Fruit fly (Drosophila melanogaster) whole organism, embryonic: ENCODE measurements around the gene Ance-2.
A peak's percentile ranks its signal among the peaks of the same experiment; 100 is the strongest.

Experiments
- Bdp1 ChIP-seq: fragments of 200-800 bp; sonication (Bioruptor generic); optimal IDR thresholded peaks from 3 replicates; lab custom pipeline; 2016; ENCODE audit warnings: missing biosample characterization, missing genetic modification characterization
- CG10543 ChIP-seq: fragments of 200-800 bp; sonication (Bioruptor generic); optimal IDR thresholded peaks from 3 replicates; lab custom pipeline; 2017; ENCODE audit warnings: missing biosample characterization, mild to moderate bottlenecking, missing genetic modification characterization, moderate library complexity
- CG12236 ChIP-seq: fragments of 200-800 bp; sonication (Bioruptor generic); optimal IDR thresholded peaks from 2 replicates; lab custom pipeline; 2016; ENCODE audit warnings: missing biosample characterization, missing genetic modification characterization
- CG13123 ChIP-seq: fragments of 200-800 bp; sonication (Bioruptor generic); optimal IDR thresholded peaks from 2 replicates; lab custom pipeline; 2016; ENCODE audit warnings: missing biosample characterization, missing genetic modification characterization
- CG13296 ChIP-seq: fragments of 200-800 bp; sonication (Bioruptor generic); optimal IDR thresholded peaks from 3 replicates; lab custom pipeline; 2018; ENCODE audit warnings: missing biosample characterization, mild to moderate bottlenecking, missing genetic modification characterization
- CG13624 ChIP-seq: fragments of 200-800 bp; sonication (Bioruptor generic); optimal IDR thresholded peaks from 2 replicates; lab custom pipeline; 2016; ENCODE audit warnings: missing biosample characterization, missing genetic modification characterization
- CG14667 ChIP-seq: fragments of 200-800 bp; sonication (Bioruptor generic); IDR thresholded peaks from 2 replicates; pipeline ENCODE4 v1.3.6; 2022; ENCODE audit warnings: missing biosample characterization, missing genetic modification characterization
- CG14965 ChIP-seq: fragments of 200-800 bp; sonication (Bioruptor generic); optimal IDR thresholded peaks from 2 replicates; lab custom pipeline; 2016; ENCODE audit warnings: missing biosample characterization, missing genetic modification characterization, borderline replicate concordance
- CG15514 ChIP-seq: fragments of 200-800 bp; sonication (Bioruptor generic); optimal IDR thresholded peaks from 3 replicates; lab custom pipeline; 2017; ENCODE audit warnings: missing biosample characterization, missing genetic modification characterization, mild to moderate bottlenecking, moderate library complexity, missing genetic modification reagents
- CG1602 ChIP-seq: fragments of 200-800 bp; sonication (Bioruptor generic); optimal IDR thresholded peaks from 3 replicates; lab custom pipeline; 2016; ENCODE audit warnings: missing biosample characterization, missing genetic modification characterization
- CG17328 ChIP-seq: fragments of 200-800 bp; sonication (Bioruptor generic); IDR thresholded peaks from 2 replicates; pipeline ENCODE4 v1.3.6; 2022; ENCODE audit warnings: missing biosample characterization, missing genetic modification characterization
- CG17359 ChIP-seq: fragments of 200-800 bp; sonication (Bioruptor generic); optimal IDR thresholded peaks from 3 replicates; lab custom pipeline; 2018; ENCODE audit warnings: missing biosample characterization, mild to moderate bottlenecking, missing genetic modification characterization, moderate library complexity
- CG17612 ChIP-seq: fragments of 200-800 bp; sonication (Bioruptor generic); IDR thresholded peaks from 2 replicates; pipeline ENCODE4 v1.3.6; 2022; ENCODE audit warnings: missing biosample characterization, missing genetic modification characterization
- CG18619 ChIP-seq: fragments of 200-800 bp; sonication (Bioruptor generic); optimal IDR thresholded peaks from 3 replicates; lab custom pipeline; 2017; ENCODE audit warnings: missing biosample characterization, mild to moderate bottlenecking, missing genetic modification characterization
- CG30403 ChIP-seq: fragments of 200-800 bp; sonication (Bioruptor generic); optimal IDR thresholded peaks from 3 replicates; lab custom pipeline; 2016; ENCODE audit warnings: missing biosample characterization, missing genetic modification characterization
- CG3163 ChIP-seq: fragments of 200-800 bp; sonication (Bioruptor generic); optimal IDR thresholded peaks from 3 replicates; lab custom pipeline; 2016; ENCODE audit warnings: missing biosample characterization, missing genetic modification characterization
- CG32767 ChIP-seq: fragments of 200-800 bp; sonication (Bioruptor generic); IDR thresholded peaks from 2 replicates; pipeline ENCODE4 v1.3.6; 2022; ENCODE audit warnings: missing biosample characterization, missing genetic modification characterization
- CG3838 ChIP-seq: fragments of 200-800 bp; sonication (Bioruptor generic); optimal IDR thresholded peaks from 3 replicates; lab custom pipeline; 2016; ENCODE audit warnings: missing biosample characterization, missing genetic modification characterization
- CG6254 ChIP-seq: fragments of 200-800 bp; sonication (Bioruptor generic); optimal IDR thresholded peaks from 3 replicates; lab custom pipeline; 2017; ENCODE audit warnings: mild to moderate bottlenecking, missing biosample characterization, missing genetic modification reagents, missing genetic modification characterization
- CG8089 ChIP-seq: fragments of 200-800 bp; sonication (Bioruptor generic); optimal IDR thresholded peaks from 3 replicates; lab custom pipeline; 2016; ENCODE audit warnings: missing biosample characterization, missing genetic modification characterization
- CG8281 ChIP-seq: fragments of 200-800 bp; sonication (Bioruptor generic); optimal IDR thresholded peaks from 2 replicates; lab custom pipeline; 2018; ENCODE audit warnings: missing biosample characterization, mild to moderate bottlenecking, missing genetic modification characterization, moderate library complexity
- CoRest ChIP-seq: fragments of 200-800 bp; sonication (Bioruptor generic); optimal IDR thresholded peaks from 3 replicates; lab custom pipeline; 2018; ENCODE audit warnings: missing biosample characterization, mild to moderate bottlenecking, missing genetic modification characterization, moderate library complexity
- Dbx ChIP-seq: fragments of 200-800 bp; sonication (Bioruptor generic); IDR thresholded peaks from 3 replicates; pipeline ENCODE4 v1.3.6; 2022; ENCODE audit warnings: missing biosample characterization, missing genetic modification characterization
- Dref ChIP-seq: fragments of 200-800 bp; sonication (Bioruptor generic); IDR thresholded peaks from 2 replicates; pipeline ENCODE4 v1.3.6; 2022; ENCODE audit warnings: missing biosample characterization, missing genetic modification characterization
- Gsc ChIP-seq: fragments of 200-800 bp; sonication (Bioruptor generic); IDR thresholded peaks from 2 replicates; pipeline ENCODE4 v1.3.6; 2022; ENCODE audit warnings: missing biosample characterization, missing genetic modification characterization
- HLH54F ChIP-seq: fragments of 200-800 bp; sonication (Bioruptor generic); optimal IDR thresholded peaks from 3 replicates; lab custom pipeline; 2016; ENCODE audit warnings: missing biosample characterization, missing genetic modification characterization
- HLHmδ ChIP-seq: fragments of 200-800 bp; sonication (Bioruptor generic); optimal IDR thresholded peaks from 2 replicates; lab custom pipeline; 2018; ENCODE audit warnings: missing biosample characterization, mild to moderate bottlenecking, missing genetic modification characterization, moderate library complexity
- Hey ChIP-seq: fragments of 200-800 bp; sonication (Bioruptor generic); optimal IDR thresholded peaks from 3 replicates; lab custom pipeline; 2018; ENCODE audit warnings: missing biosample characterization, mild to moderate bottlenecking, missing genetic modification characterization
- Mad ChIP-seq: fragments of 200-800 bp; sonication (Bioruptor generic); optimal IDR thresholded peaks from 2 replicates; lab custom pipeline; 2016; ENCODE audit warnings: missing biosample characterization, missing genetic modification characterization
- NFAT ChIP-seq: fragments of 200-800 bp; sonication (Bioruptor generic); IDR thresholded peaks from 2 replicates; pipeline ENCODE4 v1.3.6; 2022; ENCODE audit warnings: missing biosample characterization, missing genetic modification characterization
- Oli ChIP-seq: fragments of 200-800 bp; sonication (Bioruptor generic); optimal IDR thresholded peaks from 2 replicates; lab custom pipeline; 2018; ENCODE audit warnings: missing biosample characterization, mild to moderate bottlenecking, missing genetic modification characterization, moderate library complexity
- PHDP ChIP-seq: fragments of 200-800 bp; sonication (Bioruptor generic); optimal IDR thresholded peaks from 3 replicates; lab custom pipeline; 2018; ENCODE audit warnings: missing biosample characterization, mild to moderate bottlenecking, missing genetic modification characterization, moderate library complexity
- ap ChIP-seq: fragments of 200-800 bp; sonication (Bioruptor generic); IDR thresholded peaks from 2 replicates; pipeline ENCODE4 v1.3.6; 2022; ENCODE audit warnings: missing biosample characterization, missing genetic modification characterization
- ase ChIP-seq: fragments of 200-800 bp; sonication (Bioruptor generic); IDR thresholded peaks from 3 replicates; pipeline ENCODE4 v1.3.6; 2022; ENCODE audit warnings: missing biosample characterization, missing genetic modification characterization
- cas ChIP-seq: fragments of 200-800 bp; sonication (Bioruptor generic); IDR thresholded peaks from 2 replicates; pipeline ENCODE4 v1.3.6; 2022; ENCODE audit warnings: missing biosample characterization, missing genetic modification characterization
- cg ChIP-seq: fragments of 200-800 bp; sonication (Bioruptor generic); optimal IDR thresholded peaks from 3 replicates; lab custom pipeline; 2019; ENCODE audit warnings: missing biosample characterization, mild to moderate bottlenecking, missing genetic modification characterization, moderate library complexity
- disco-r ChIP-seq: fragments of 200-800 bp; sonication (Bioruptor generic); optimal IDR thresholded peaks from 2 replicates; lab custom pipeline; 2016; ENCODE audit warnings: missing biosample characterization, missing genetic modification characterization
- eyg ChIP-seq: fragments of 200-800 bp; sonication (Bioruptor generic); optimal IDR thresholded peaks from 3 replicates; lab custom pipeline; 2016; ENCODE audit warnings: missing biosample characterization, missing genetic modification characterization
- gcm ChIP-seq: fragments of 200-800 bp; sonication (Bioruptor generic); optimal IDR thresholded peaks from 2 replicates; lab custom pipeline; 2019; ENCODE audit warnings: missing biosample characterization, mild to moderate bottlenecking, missing genetic modification characterization, moderate library complexity
- grn ChIP-seq: fragments of 200-800 bp; sonication (Bioruptor generic); optimal IDR thresholded peaks from 3 replicates; lab custom pipeline; 2017; ENCODE audit warnings: missing biosample characterization, missing genetic modification characterization
- klu ChIP-seq: fragments of 200-800 bp; sonication (Bioruptor generic); IDR thresholded peaks from 2 replicates; pipeline ENCODE4 v1.3.6; 2022; ENCODE audit warnings: missing biosample characterization, missing genetic modification characterization
- knrl ChIP-seq: fragments of 200-800 bp; sonication (Bioruptor generic); IDR thresholded peaks from 3 replicates; pipeline ENCODE4 v1.3.6; 2022; ENCODE audit warnings: missing biosample characterization, missing genetic modification characterization; ENCODE audit not compliant: partially characterized antibody
- mld ChIP-seq: fragments of 200-800 bp; sonication (Bioruptor generic); IDR thresholded peaks from 3 replicates; pipeline ENCODE4 v1.3.6; 2022; ENCODE audit warnings: missing biosample characterization, missing genetic modification characterization; ENCODE audit not compliant: partially characterized antibody
- nom ChIP-seq: fragments of 200-800 bp; sonication (Bioruptor generic); optimal IDR thresholded peaks from 2 replicates; lab custom pipeline; 2017; ENCODE audit warnings: missing biosample characterization, missing genetic modification characterization, mild to moderate bottlenecking, moderate library complexity, missing genetic modification reagents
- onecut ChIP-seq: fragments of 200-800 bp; sonication (Bioruptor generic); IDR thresholded peaks from 2 replicates; pipeline ENCODE4 v1.3.6; 2022; ENCODE audit warnings: missing biosample characterization, missing genetic modification characterization
- peb ChIP-seq: fragments of 200-800 bp; sonication (Bioruptor generic); IDR thresholded peaks from 2 replicates; pipeline ENCODE4 v1.3.6; 2022; ENCODE audit warnings: missing biosample characterization, missing genetic modification characterization
- prd ChIP-seq, 3 experiments: fragments of >200 bp in 2 of 3; fragments of 200-800 bp in 1 of 3; sonication (Bioruptor generic) in 1 of 3; optimal IDR thresholded peaks in 2 of 3; IDR thresholded peaks in 1 of 3; 2 replicates in 2 of 3; 3 replicates in 1 of 3; pipeline versions ENCODE4 v1.3.6 to Lab custom; 2017 to 2022; ENCODE audit warnings: missing biosample characterization in 1 of 3, missing genetic modification characterization in 1 of 3
- pros ChIP-seq: fragments of 200-800 bp; sonication (Bioruptor generic); optimal IDR thresholded peaks from 3 replicates; lab custom pipeline; 2019; ENCODE audit warnings: missing biosample characterization, mild to moderate bottlenecking, missing genetic modification characterization, moderate library complexity
- psq ChIP-seq: fragments of 200-800 bp; sonication (Bioruptor generic); optimal IDR thresholded peaks from 2 replicates; lab custom pipeline; 2017; ENCODE audit warnings: missing biosample characterization, missing genetic modification characterization
- row ChIP-seq: fragments of 200-800 bp; sonication (Bioruptor generic); IDR thresholded peaks from 3 replicates; pipeline ENCODE4 v1.3.6; 2022; ENCODE audit warnings: missing biosample characterization, missing genetic modification characterization
- seq ChIP-seq: fragments of 200-800 bp; sonication (Bioruptor generic); IDR thresholded peaks from 2 replicates; pipeline ENCODE4 v1.3.6; 2022; ENCODE audit warnings: missing biosample characterization, missing genetic modification characterization
- slou ChIP-seq: fragments of 200-800 bp; sonication (Bioruptor generic); optimal IDR thresholded peaks from 3 replicates; lab custom pipeline; 2016; ENCODE audit warnings: missing biosample characterization, missing genetic modification characterization

Gene Ance-2

dm6 chr2L:13876698-13877097 is 32.4 kb upstream of the Ance-2 start (continued):
- no peak for TF ChIP-seq cas (GFP tag; lab: Robert Waterston, UW)
- no peak for TF ChIP-seq Dref (GFP tag; lab: Robert Waterston, UW)
- TF ChIP-seq CG3163 = no peak
- TF ChIP-seq CG17359 (tag; lab: Kevin White, UChicago) = peak; percentile 25
- TF ChIP-seq klu (GFP tag; lab: Robert Waterston, UW) = no peak
- no peak for TF ChIP-seq ap (GFP tag; lab: Robert Waterston, UW)
- no peak for TF ChIP-seq nom (GFP tag; lab: Kevin White, UChicago)
- TF ChIP-seq CG14965 = no peak
- TF ChIP-seq Bdp1 (GFP tag; lab: Kevin White, UChicago) = no peak
- no peak for TF ChIP-seq Hey (tag; lab: Kevin White, UChicago)
- TF ChIP-seq CG8281 = no peak
- TF ChIP-seq CG17612 (GFP tag; lab: Robert Waterston, UW) = no peak
- TF ChIP-seq knrl = no peak
- no peak for TF ChIP-seq HLH54F (GFP tag; lab: Kevin White, UChicago)
- TF ChIP-seq peb (GFP tag; lab: Robert Waterston, UW) = no peak
- TF ChIP-seq gcm = peak; percentile 25
- no peak for TF ChIP-seq CG10543 (GFP tag; lab: Kevin White, UChicago)
- TF ChIP-seq onecut (GFP tag; lab: Robert Waterston, UW) = no peak
- TF ChIP-seq CG12236 = no peak
- TF ChIP-seq PHDP (tag; lab: Kevin White, UChicago) = peak; percentile 37
- TF ChIP-seq Dbx (GFP tag; lab: Robert Waterston, UW) = no peak
- no peak for TF ChIP-seq ase
- TF ChIP-seq CG3838 (GFP tag; lab: Kevin White, UChicago) = no peak
- TF ChIP-seq slou (GFP tag; lab: Kevin White, UChicago) = peak; percentile 14
- TF ChIP-seq CG15514 (GFP tag; lab: Kevin White, UChicago) = no peak
- TF ChIP-seq Gsc (GFP tag; lab: Robert Waterston, UW) = no peak
- TF ChIP-seq Oli (tag; lab: Kevin White, UChicago) = peak; percentile 60
- TF ChIP-seq CoRest (tag; lab: Kevin White, UChicago) = peak; percentile 54
- peak; percentile 40; the same call in 1 of the 2 replicates for TF ChIP-seq CG17328 (GFP tag; lab: Robert Waterston, UW)
- no peak for TF ChIP-seq seq (GFP tag; lab: Robert Waterston, UW)
- TF ChIP-seq CG13624 (GFP tag; lab: Kevin White, UChicago) = no peak
- TF ChIP-seq grn (GFP tag; lab: Kevin White, UChicago) = no peak
- TF ChIP-seq NFAT (GFP tag; lab: Robert Waterston, UW) = no peak
- TF ChIP-seq CG6254 (GFP tag; lab: Kevin White, UChicago) = peak; percentile 36
- TF ChIP-seq CG1602 (GFP tag; lab: Kevin White, UChicago) = peak; percentile 8
- no peak for TF ChIP-seq Mad
- TF ChIP-seq CG14667 (GFP tag; lab: Robert Waterston, UW) = no peak
- no peak for TF ChIP-seq mld
- no peak for TF ChIP-seq CG32767
- peak; percentile 70 for TF ChIP-seq pros (GFP tag; lab: Kevin White, UChicago)
- TF ChIP-seq CG30403 (GFP tag; lab: Kevin White, UChicago) = peak; percentile 36
- no peak for TF ChIP-seq CG13296 (GFP tag; lab: Kevin White, UChicago)
- peak; percentile 20 for TF ChIP-seq CG18619 (GFP tag; lab: Kevin White, UChicago)
- no peak for TF ChIP-seq cg (GFP tag; lab: Kevin White, UChicago)
- TF ChIP-seq CG13123 = no peak
- TF ChIP-seq disco-r (GFP tag; lab: Kevin White, UChicago) = no peak
- TF ChIP-seq HLHmδ (GFP tag; lab: Kevin White, UChicago) = no peak
- TF ChIP-seq row (GFP tag; lab: Robert Waterston, UW) = peak; percentile 40; the same call in 2 of the 3 replicates
- TF ChIP-seq CG8089 (GFP tag; lab: Kevin White, UChicago) = no peak
- no peak for TF ChIP-seq psq (GFP tag; lab: Kevin White, UChicago)
- TF ChIP-seq eyg (GFP tag; lab: Kevin White, UChicago) = no peak
- TF ChIP-seq prd (optimal IDR thresholded peaks at IDR 0.05; lab: Kevin White, UChicago) = no peak
- no peak; the same call in 2 of the 3 replicates for TF ChIP-seq prd (GFP tag; IDR thresholded peaks at IDR 0.05; lab: Robert Waterston, UW)
